Fruit fly (Drosophila melanogaster) whole organism, adult: ENCODE results near the gene Pi3K68D.

Experiments used
- CG12768 ChIP-seq: fragments of 200-800 bp; sonication (Bioruptor generic); optimal IDR thresholded peaks from 2 replicates; lab custom pipeline; 2017; ENCODE audit warnings: missing biosample characterization, missing genetic modification characterization, mild to moderate bottlenecking, moderate library complexity, missing genetic modification reagents
- CG14711 ChIP-seq: fragments of 200-800 bp; sonication (Bioruptor generic); optimal IDR thresholded peaks from 2 replicates; lab custom pipeline; 2018; ENCODE audit warnings: missing biosample characterization, mild to moderate bottlenecking, missing genetic modification characterization, moderate library complexity
- CG1620 ChIP-seq: fragments of 200-800 bp; sonication (Bioruptor generic); optimal IDR thresholded peaks from 2 replicates; lab custom pipeline; 2016; ENCODE audit warnings: missing biosample characterization, missing genetic modification characterization
- CG33017 ChIP-seq: fragments of 200-800 bp; sonication (Bioruptor generic); optimal IDR thresholded peaks from 2 replicates; lab custom pipeline; 2018; ENCODE audit warnings: missing biosample characterization, mild to moderate bottlenecking, missing genetic modification characterization, moderate library complexity
- CG7101 ChIP-seq: fragments of 200-800 bp; sonication (Bioruptor generic); optimal IDR thresholded peaks from 2 replicates; lab custom pipeline; 2018; ENCODE audit warnings: missing biosample characterization, mild to moderate bottlenecking, missing genetic modification characterization, moderate library complexity
- Crg-1 ChIP-seq: fragments of 200-800 bp; sonication (Bioruptor generic); optimal IDR thresholded peaks from 2 replicates; lab custom pipeline; 2016; ENCODE audit warnings: missing biosample characterization, missing genetic modification characterization
- Hr96 ChIP-seq: fragments of 200-800 bp; sonication (Bioruptor generic); optimal IDR thresholded peaks from 2 replicates; lab custom pipeline; 2016; ENCODE audit warnings: missing biosample characterization, missing genetic modification characterization
- Mnt ChIP-seq: fragments of 200-800 bp; sonication (Bioruptor generic); optimal IDR thresholded peaks from 2 replicates; lab custom pipeline; 2016; ENCODE audit warnings: missing biosample characterization, mild to moderate bottlenecking, missing genetic modification characterization
- bab1 ChIP-seq: fragments of 200-800 bp; sonication (Bioruptor generic); optimal IDR thresholded peaks from 3 replicates; lab custom pipeline; 2019; ENCODE audit warnings: missing biosample characterization, mild to moderate bottlenecking, missing genetic modification characterization, moderate library complexity
- cnc ChIP-seq, 2 experiments: fragments of >200 bp; optimal IDR thresholded peaks; 2 replicates each; lab custom pipeline; 2017
- kay ChIP-seq: fragments of 200-800 bp; sonication (Bioruptor generic); peaks from one replicate; lab custom pipeline; 2016; ENCODE audit warnings: missing biosample characterization, missing genetic modification characterization, borderline replicate concordance
- ovo ChIP-seq: fragments of 200-800 bp; sonication (Bioruptor generic); optimal IDR thresholded peaks from 2 replicates; lab custom pipeline; 2016; ENCODE audit warnings: missing biosample characterization, missing genetic modification characterization
- pad ChIP-seq: fragments of 200-800 bp; sonication (Bioruptor generic); optimal IDR thresholded peaks from 3 replicates; lab custom pipeline; 2017; ENCODE audit warnings: missing biosample characterization, missing genetic modification characterization, mild to moderate bottlenecking, moderate library complexity, missing genetic modification reagents

Pi3K68D gene

dm6 chr3L:11751005-11751404, 38.8 kb downstream of the Pi3K68D start, which contains the start of gene Gr68a:
TSS of gene Gr68a (plus strand) at chr3L:11751305.
- TF ChIP-seq CG14711 (no peak), CG7101 (tag; lab: Kevin White, UChicago) (no peak), CG1620 (GFP tag; lab: Kevin White, UChicago) (no peak), bab1 (GFP tag; lab: Kevin White, UChicago) (no peak), Crg-1 (GFP tag; lab: Kevin White, UChicago) (no peak), CG33017 (tag; lab: Kevin White, UChicago) (no peak), ovo (GFP tag; lab: Kevin White, UChicago) (no peak), CG12768 (GFP tag; lab: Kevin White, UChicago) (no peak)

- TF ChIP-seq bab1 (GFP tag; lab: Kevin White, UChicago) (no peak), Mnt (GFP tag; lab: Kevin White, UChicago) (no peak), cnc (optimal IDR thresholded peaks at IDR 0.05; lab: Kevin White, UChicago) (no peak), CG12768 (GFP tag; lab: Kevin White, UChicago) (no peak), pad (no peak), CG1620 (GFP tag; lab: Kevin White, UChicago) (no peak)
These were observed 58.0 kb downstream of the Pi3K68D start, which contains the start of gene CG32087 for dm6 chr3L:11731841-11732240. TSS of gene CG32087 (plus strand) at chr3L:11732141.

DNA sequence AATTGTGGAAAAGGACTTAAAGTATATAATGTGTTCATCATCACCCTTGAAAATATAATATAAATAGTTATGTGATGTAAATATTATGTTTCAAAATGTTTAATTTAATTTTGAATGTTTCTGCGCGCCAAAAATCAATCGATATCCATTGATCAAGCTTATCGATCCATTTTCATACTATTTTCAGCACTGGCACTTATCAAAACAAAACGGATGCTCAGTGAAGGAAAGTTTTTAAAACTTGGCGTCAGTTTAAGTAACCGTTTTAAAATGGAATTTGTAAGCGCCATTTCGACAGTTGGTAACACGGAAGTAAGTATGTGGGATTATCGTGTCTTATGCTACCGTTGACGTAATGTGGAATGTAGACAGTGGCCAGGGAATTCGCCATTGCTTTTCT, 61.7 kb downstream of the Pi3K68D start, which contains the start of gene sunn:
Gene sunn, plus strand, starts transcription at position 202 of the 400 bp plus-strand sequence.
- TF ChIP-seq Mnt (GFP tag; lab: Kevin White, UChicago) = no peak
- no peak for TF ChIP-seq CG12768 (GFP tag; lab: Kevin White, UChicago)
- no peak for TF ChIP-seq bab1 (GFP tag; lab: Kevin White, UChicago)
- TF ChIP-seq kay (GFP tag; lab: Kevin White, UChicago) = peak; percentile 86
- TF ChIP-seq ovo (GFP tag; lab: Kevin White, UChicago) = no peak
- TF ChIP-seq Hr96 (GFP tag; lab: Kevin White, UChicago) = no peak
